Fruit fly (Drosophila melanogaster): ENCODE measurements around the gene Nuf2.

The Nuf2 gene

DNA sequence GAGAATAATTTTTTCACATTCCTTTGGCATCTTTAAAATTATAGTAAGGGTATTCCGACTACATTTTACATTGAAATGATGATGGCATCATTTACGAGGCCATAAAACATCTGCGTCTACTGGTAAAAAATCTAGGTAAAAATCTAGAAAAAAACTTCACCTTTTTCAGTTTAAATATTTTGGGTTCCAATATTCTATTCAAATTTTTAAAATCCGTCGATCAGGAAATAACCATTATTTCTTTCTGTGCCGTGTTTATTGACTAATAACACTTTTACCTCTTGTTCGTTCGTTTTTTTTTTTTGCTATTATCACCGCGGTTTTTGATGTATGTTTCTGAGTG lies 26.3 kb downstream of the Nuf2 start (continued):
- TF ChIP-seq wek (GFP tag; optimal IDR thresholded peaks at IDR 0.05) (peak; percentile 43), CG3847 (GFP tag; IDR thresholded peaks at IDR 0.05) (peak; percentile 38; the same call in 1 of the 2 replicates), CG4282 (GFP tag; optimal IDR thresholded peaks at IDR 0.05) (peak; percentile 35), Fer1 (GFP tag; optimal IDR thresholded peaks at IDR 0.05) (peak; percentile 32), CG18599 (GFP tag; optimal IDR thresholded peaks at IDR 0.05) (peak; percentile 52), unc-4 (GFP tag; IDR thresholded peaks at IDR 0.05; ENCODE audit: partially characterized antibody) (no peak), Xbp1 (GFP tag; optimal IDR thresholded peaks at IDR 0.05) (peak; percentile 80), CG11723 (GFP tag; optimal IDR thresholded peaks at IDR 0.05) (peak; percentile 32), Lim3 (GFP tag; IDR thresholded peaks at IDR 0.05) (0 out of 2 replicates have a peak, but pooled peaks have one; percentile 25), Myb (GFP tag; optimal IDR thresholded peaks at IDR 0.05) (peak; percentile 45), CG14014 (GFP tag; IDR thresholded peaks at IDR 0.05) (peak; percentile 53; the same call in 1 of the 2 replicates), CG1529 (GFP tag; optimal IDR thresholded peaks at IDR 0.05) (peak; percentile 9), Hr51 (GFP tag; optimal IDR thresholded peaks at IDR 0.05) (peak in 1 of 2 experiments; percentile 70), Gug (GFP tag; IDR thresholded peaks at IDR 0.05) (peak; percentile 48; the same call in 3 of the 4 replicates), h (optimal IDR thresholded peaks at IDR 0.05) (no peak), CG7271 (tag; optimal IDR thresholded peaks at IDR 0.05) (no peak), CG2116 (GFP tag; optimal IDR thresholded peaks at IDR 0.05) (peak; percentile 50), NC2β (GFP tag; optimal IDR thresholded peaks at IDR 0.05) (peak; percentile 38), CG7839 (tag; optimal IDR thresholded peaks at IDR 0.05) (peak; percentile 63), CG9215 (GFP tag; IDR thresholded peaks at IDR 0.05) (0 out of 2 replicates have a peak, but pooled peaks have one; percentile 32), wdn (GFP tag; IDR thresholded peaks at IDR 0.05) (peak; percentile 36; the same call in 1 of the 2 replicates), chinmo (GFP tag; IDR thresholded peaks at IDR 0.05; ENCODE audit: partially characterized antibody) (no peak), CG7357 (GFP tag; IDR thresholded peaks at IDR 0.05) (peak; percentile 44; the same call in 2 of the 3 replicates), ind (GFP tag; optimal IDR thresholded peaks at IDR 0.05) (peak; percentile 64), CG13624 (GFP tag; optimal IDR thresholded peaks at IDR 0.05) (peak; percentile 29), Adf1 (GFP tag; IDR thresholded peaks at IDR 0.05) (no peak), CG13424 (tag; optimal IDR thresholded peaks at IDR 0.05) (peak; percentile 61), CG43689 (GFP tag; IDR thresholded peaks at IDR 0.05) (no peak), Bgb (GFP tag; IDR thresholded peaks at IDR 0.05; ENCODE audit: partially characterized antibody) (no peak), CG32532 (GFP tag; IDR thresholded peaks at IDR 0.05) (peak; percentile 53; the same call in 1 of the 2 replicates), gsb-n (tag; optimal IDR thresholded peaks at IDR 0.05) (peak; percentile 4), org-1 (GFP tag; optimal IDR thresholded peaks at IDR 0.05) (peak; percentile 47), vvl (GFP tag; IDR thresholded peaks at IDR 0.05) (peak; percentile 70; the same call in 1 of the 2 replicates), sens (GFP tag) (peak; percentile 89), CG12942 (GFP tag; optimal IDR thresholded peaks at IDR 0.05) (peak; percentile 53), CG12236 (GFP tag; optimal IDR thresholded peaks at IDR 0.05) (peak; percentile 66)

DNA sequence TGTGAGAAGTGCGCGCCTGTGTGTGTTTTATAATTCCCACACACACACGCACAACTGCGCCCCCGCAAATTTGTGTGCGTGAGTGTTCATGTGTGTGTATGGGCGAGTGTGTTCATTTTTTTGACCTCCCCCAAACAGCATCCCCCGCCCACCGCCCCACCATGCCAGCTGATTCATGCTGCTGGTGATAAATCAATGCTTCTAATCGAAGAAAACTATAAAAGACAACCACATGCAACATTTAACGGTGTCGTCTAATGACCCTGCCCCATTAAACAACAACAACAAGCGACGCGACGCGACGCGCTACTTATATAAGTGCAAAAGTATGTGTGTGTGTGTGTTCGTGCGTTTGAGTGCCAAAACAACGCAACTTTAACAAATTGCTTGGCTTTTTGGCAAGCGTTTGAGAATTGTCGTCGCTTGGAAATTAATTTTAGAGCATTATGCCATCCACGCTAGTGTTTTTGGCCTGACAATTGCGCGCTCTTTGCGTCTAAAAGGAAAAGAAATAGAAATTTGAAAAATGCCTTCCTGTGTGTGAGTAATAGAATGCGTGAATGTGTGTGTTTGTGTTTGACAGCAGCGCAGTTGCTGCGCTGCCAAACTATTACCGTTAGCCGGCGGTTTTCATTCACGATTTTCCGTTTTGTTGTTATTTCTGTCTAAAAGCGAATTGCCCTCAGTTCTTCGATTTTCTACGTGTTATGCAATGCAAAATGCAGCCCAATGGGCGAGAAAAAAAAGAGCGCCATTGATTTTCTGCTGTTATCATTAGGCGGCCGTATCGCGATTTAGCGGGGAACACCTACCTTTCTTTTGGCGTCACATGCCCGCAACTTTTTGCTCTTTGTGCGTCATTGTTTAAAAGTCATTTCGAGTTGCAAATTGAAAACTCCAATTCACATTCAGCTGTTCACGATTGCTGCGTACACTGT lies 27.0 kb downstream of the Nuf2 start:
- TF ChIP-seq NC2β (GFP tag; optimal IDR thresholded peaks at IDR 0.05) (no peak), Abd-B (GFP tag; optimal IDR thresholded peaks at IDR 0.05) (peak; percentile 27), CG17612 (GFP tag; IDR thresholded peaks at IDR 0.05) (no peak), Dref (GFP tag; IDR thresholded peaks at IDR 0.05) (no peak), scrt (GFP tag; optimal IDR thresholded peaks at IDR 0.05) (peak; percentile 17), crol (GFP tag; IDR thresholded peaks at IDR 0.05) (peak; percentile 81), klu (GFP tag; IDR thresholded peaks at IDR 0.05) (peak; percentile 75), CG7745 (tag; optimal IDR thresholded peaks at IDR 0.05) (no peak), crp (GFP tag; optimal IDR thresholded peaks at IDR 0.05) (peak in 1 of 2 experiments; percentile 46), CG6791 (GFP tag; IDR thresholded peaks at IDR 0.05; ENCODE audit: partially characterized antibody) (0 out of 3 replicates have a peak, but pooled peaks have one; percentile 28), Pdp1 (GFP tag; optimal IDR thresholded peaks at IDR 0.05) (peak in 1 of 2 experiments; percentile 86), tap (tag; optimal IDR thresholded peaks at IDR 0.05) (no peak), sens (GFP tag) (peak; percentile 14), Hr39 (optimal IDR thresholded peaks at IDR 0.05) (no peak), Adf1 (GFP tag; IDR thresholded peaks at IDR 0.05) (peak; percentile 79), ash1 (GFP tag; optimal IDR thresholded peaks at IDR 0.05) (peak; percentile 21), CG33213 (GFP tag; optimal IDR thresholded peaks at IDR 0.05) (no peak)

Measured in whole organism, embryonic.